Fruit fly (Drosophila melanogaster) whole organism, pupa: Measurements from ENCODE around the gene Sox21b.
A peak's percentile ranks its signal among the peaks of the same experiment; 100 is the strongest.

Experiments
- CG10348 ChIP-seq: fragments of 200-800 bp; sonication (Bioruptor generic); IDR thresholded peaks from 2 replicates; pipeline ENCODE4 v1.3.6; 2022; ENCODE audit warnings: missing biosample characterization, missing genetic modification characterization
- CG12605 ChIP-seq: fragments of 200-800 bp; sonication (Bioruptor generic); IDR thresholded peaks from 2 replicates; pipeline ENCODE4 v1.3.6; 2022; ENCODE audit warnings: missing biosample characterization, missing genetic modification characterization
- CG13204 ChIP-seq: fragments of 200-800 bp; sonication (Bioruptor generic); optimal IDR thresholded peaks from 2 replicates; lab custom pipeline; 2018; ENCODE audit warnings: missing biosample characterization, mild to moderate bottlenecking, missing genetic modification characterization, moderate library complexity
- CG14655 ChIP-seq: fragments of 200-800 bp; sonication (Bioruptor generic); optimal IDR thresholded peaks from 3 replicates; lab custom pipeline; 2017; ENCODE audit warnings: mild to moderate bottlenecking, missing biosample characterization, missing genetic modification reagents, missing genetic modification characterization
- CG15710 ChIP-seq: fragments of 200-800 bp; sonication (Bioruptor generic); optimal IDR thresholded peaks from 2 replicates; lab custom pipeline; 2018; ENCODE audit warnings: missing biosample characterization, mild to moderate bottlenecking, missing genetic modification characterization, moderate library complexity
- CG17806 ChIP-seq: fragments of 200-800 bp; sonication (Bioruptor generic); optimal IDR thresholded peaks from 2 replicates; lab custom pipeline; 2018; ENCODE audit warnings: missing biosample characterization, mild to moderate bottlenecking, missing genetic modification characterization, moderate library complexity
- CG32121 ChIP-seq: fragments of 200-800 bp; sonication (Bioruptor generic); IDR thresholded peaks from 2 replicates; pipeline ENCODE4 v1.3.6; 2022; ENCODE audit warnings: missing biosample characterization, missing genetic modification characterization
- CG34367 ChIP-seq: fragments of 200-800 bp; sonication (Bioruptor generic); optimal IDR thresholded peaks from 2 replicates; lab custom pipeline; 2018; ENCODE audit warnings: missing biosample characterization, mild to moderate bottlenecking, missing genetic modification characterization
- CG4496 ChIP-seq: fragments of 200-800 bp; sonication (Bioruptor generic); IDR thresholded peaks from 3 replicates; pipeline ENCODE4 v1.3.6; 2022; ENCODE audit warnings: missing biosample characterization, missing genetic modification characterization
- CG8159 ChIP-seq: fragments of 200-800 bp; sonication (Bioruptor generic); optimal IDR thresholded peaks from 3 replicates; lab custom pipeline; 2018; ENCODE audit warnings: missing biosample characterization, mild to moderate bottlenecking, missing genetic modification characterization, moderate library complexity
- CG8301 ChIP-seq: fragments of 200-800 bp; sonication (Bioruptor generic); optimal IDR thresholded peaks from 2 replicates; lab custom pipeline; 2018; ENCODE audit warnings: missing biosample characterization, mild to moderate bottlenecking, missing genetic modification characterization
- CG9948 ChIP-seq: fragments of 200-800 bp; sonication (Bioruptor generic); optimal IDR thresholded peaks from 2 replicates; lab custom pipeline; 2018; ENCODE audit warnings: missing biosample characterization, mild to moderate bottlenecking, missing genetic modification characterization, moderate library complexity
- D1 ChIP-seq: fragments of 200-800 bp; sonication (Bioruptor generic); optimal IDR thresholded peaks from 2 replicates; lab custom pipeline; 2018; ENCODE audit warnings: missing biosample characterization, mild to moderate bottlenecking, missing genetic modification characterization, moderate library complexity
- EcR ChIP-seq: fragments of 200-800 bp; sonication (Bioruptor generic); optimal IDR thresholded peaks from 3 replicates; lab custom pipeline; 2019; ENCODE audit warnings: missing biosample characterization, missing genetic modification characterization, mild to moderate bottlenecking, moderate library complexity, missing genetic modification reagents
- Ets98B ChIP-seq: fragments of 200-800 bp; sonication (Bioruptor generic); IDR thresholded peaks from 2 replicates; pipeline ENCODE4 v1.3.6; 2022; ENCODE audit warnings: missing biosample characterization, missing genetic modification characterization
- Pif1A ChIP-seq: fragments of 200-800 bp; sonication (Bioruptor generic); optimal IDR thresholded peaks from 3 replicates; lab custom pipeline; 2016; ENCODE audit warnings: missing biosample characterization, missing genetic modification characterization
- Pif1B ChIP-seq: fragments of 200-800 bp; sonication (Bioruptor generic); optimal IDR thresholded peaks from 3 replicates; lab custom pipeline; 2016; ENCODE audit warnings: missing biosample characterization, missing genetic modification characterization
- Snoo ChIP-seq: fragments of 200-800 bp; sonication (Bioruptor generic); optimal IDR thresholded peaks from 3 replicates; lab custom pipeline; 2017; ENCODE audit warnings: missing biosample characterization, mild to moderate bottlenecking, missing genetic modification characterization, inconsistent platforms
- fd96Ca ChIP-seq: fragments of 200-800 bp; sonication (Bioruptor generic); IDR thresholded peaks from 3 replicates; pipeline ENCODE4 v1.3.6; 2022; ENCODE audit warnings: missing biosample characterization, missing genetic modification characterization
- gl ChIP-seq: fragments of 200-800 bp; sonication (Bioruptor generic); optimal IDR thresholded peaks from 2 replicates; lab custom pipeline; 2018; ENCODE audit warnings: missing biosample characterization, mild to moderate bottlenecking, missing genetic modification characterization
- rn ChIP-seq: fragments of 200-800 bp; sonication (Bioruptor generic); IDR thresholded peaks from 2 replicates; pipeline ENCODE4 v1.3.6; 2022; ENCODE audit warnings: missing biosample characterization, missing genetic modification characterization

Sox21b gene

DNA sequence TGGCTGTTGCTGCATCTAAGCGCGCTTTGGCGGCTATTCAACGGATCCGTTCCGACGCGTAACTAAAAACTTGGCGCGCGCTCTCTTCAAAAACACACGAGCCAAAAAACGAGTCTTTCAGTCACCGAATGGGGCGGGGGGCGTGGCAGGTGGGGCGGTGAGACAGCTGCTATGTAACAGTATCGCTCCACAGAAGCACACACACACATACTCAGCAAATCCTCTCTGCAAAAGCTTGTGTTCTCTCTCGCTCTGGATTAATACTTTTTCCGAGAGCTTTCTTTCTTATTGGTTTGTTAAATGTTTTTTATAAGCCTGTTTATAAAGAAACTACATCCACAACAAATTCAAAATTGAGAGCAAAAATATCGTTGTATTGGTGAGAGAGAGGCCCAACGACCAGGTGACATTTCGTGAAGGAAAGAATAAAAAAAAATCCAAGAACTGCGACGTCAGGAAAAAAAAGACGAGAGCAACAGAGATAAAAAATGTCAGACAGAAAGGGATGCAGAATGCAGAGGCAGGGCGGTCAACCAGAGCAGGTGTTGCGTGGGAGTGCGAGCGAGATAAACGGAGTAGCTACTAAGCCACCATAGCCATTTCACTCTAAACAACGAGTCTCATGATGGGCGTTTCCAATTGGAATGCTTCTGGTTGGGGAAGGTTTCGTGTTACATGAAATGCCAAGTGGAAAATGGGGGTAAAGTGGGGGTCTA is at the start of gene Sox21b:
Gene Sox21b, minus strand, starts transcription at position 51 of the 716 bp plus-strand sequence.
- TF ChIP-seq CG9948 (peak; percentile 40), CG13204 (GFP tag; lab: Kevin White, UChicago) (peak; percentile 43), Ets98B (GFP tag; lab: Robert Waterston, UW) (no peak), Snoo (peak; percentile 63), CG10348 (GFP tag; lab: Robert Waterston, UW) (no peak), CG17806 (no peak), Pif1A (GFP tag; lab: Kevin White, UChicago) (peak; percentile 61), D1 (tag; lab: Kevin White, UChicago) (peak; percentile 60), CG15710 (tag; lab: Kevin White, UChicago) (peak; percentile 64), CG32121 (GFP tag; lab: Robert Waterston, UW) (no peak; the same call in 1 of the 2 replicates), fd96Ca (GFP tag; lab: Robert Waterston, UW) (peak; percentile 66; the same call in 2 of the 3 replicates), rn (GFP tag; lab: Robert Waterston, UW) (peak; percentile 75), gl (tag; lab: Kevin White, UChicago) (peak; percentile 60), CG4496 (GFP tag; lab: Robert Waterston, UW) (peak; percentile 81; the same call in 2 of the 3 replicates), CG14655 (GFP tag; lab: Kevin White, UChicago) (peak; percentile 38), CG34367 (tag; lab: Kevin White, UChicago) (peak; percentile 61), EcR (GFP tag; lab: Kevin White, UChicago) (no peak), CG12605 (GFP tag; lab: Robert Waterston, UW) (peak; percentile 64), Pif1B (GFP tag; lab: Kevin White, UChicago) (peak; percentile 10), CG8159 (tag; lab: Kevin White, UChicago) (peak; percentile 64), CG8301 (no peak)

dm6 chr3L:14178520-14178919 is 47.4 kb upstream of the Sox21b start, which contains the start of gene D:
Gene D, minus strand, starts transcription at chr3L:14178620.
- no peak for TF ChIP-seq CG9948
- no peak for TF ChIP-seq D1 (tag; lab: Kevin White, UChicago)
- TF ChIP-seq gl (tag; lab: Kevin White, UChicago), result no peak
- no peak for TF ChIP-seq CG32121 (GFP tag; lab: Robert Waterston, UW)
- TF ChIP-seq EcR (GFP tag; lab: Kevin White, UChicago), result no peak
- TF ChIP-seq Pif1B (GFP tag; lab: Kevin White, UChicago), result no peak
- no peak for TF ChIP-seq fd96Ca (GFP tag; lab: Robert Waterston, UW)
- TF ChIP-seq CG8159 (tag; lab: Kevin White, UChicago), result no peak

dm6 chr3L:14177476-14178179 is 46.5 kb upstream of the Sox21b start:
- TF ChIP-seq D1 (tag; lab: Kevin White, UChicago) (no peak), CG8159 (tag; lab: Kevin White, UChicago) (no peak), fd96Ca (GFP tag; lab: Robert Waterston, UW) (0 out of 3 replicates have a peak, but pooled peaks have one; percentile 4), CG15710 (tag; lab: Kevin White, UChicago) (no peak), CG8301 (no peak), Pif1B (GFP tag; lab: Kevin White, UChicago) (no peak), CG32121 (GFP tag; lab: Robert Waterston, UW) (no peak), CG12605 (GFP tag; lab: Robert Waterston, UW) (0 out of 2 replicates have a peak, but pooled peaks have one; percentile 6), Ets98B (GFP tag; lab: Robert Waterston, UW) (no peak), CG4496 (GFP tag; lab: Robert Waterston, UW) (no peak), Pif1A (GFP tag; lab: Kevin White, UChicago) (no peak), CG34367 (tag; lab: Kevin White, UChicago) (no peak), CG9948 (no peak), gl (tag; lab: Kevin White, UChicago) (peak; percentile 14), rn (GFP tag; lab: Robert Waterston, UW) (no peak), CG13204 (GFP tag; lab: Kevin White, UChicago) (no peak), CG10348 (GFP tag; lab: Robert Waterston, UW) (no peak), CG14655 (GFP tag; lab: Kevin White, UChicago) (no peak), CG17806 (no peak), Snoo (peak; percentile 5), EcR (GFP tag; lab: Kevin White, UChicago) (no peak)

dm6 chr3L:14174197-14174596 is 43.1 kb upstream of the Sox21b start:
- TF ChIP-seq rn (GFP tag; lab: Robert Waterston, UW) (no peak), Snoo (no peak), gl (tag; lab: Kevin White, UChicago) (no peak), D1 (tag; lab: Kevin White, UChicago) (no peak), Ets98B (GFP tag; lab: Robert Waterston, UW) (no peak), Pif1A (GFP tag; lab: Kevin White, UChicago) (no peak), CG32121 (GFP tag; lab: Robert Waterston, UW) (no peak), CG8159 (tag; lab: Kevin White, UChicago) (no peak), CG9948 (no peak), CG8301 (no peak), EcR (GFP tag; lab: Kevin White, UChicago) (no peak), Pif1B (GFP tag; lab: Kevin White, UChicago) (no peak), CG13204 (GFP tag; lab: Kevin White, UChicago) (no peak), CG14655 (GFP tag; lab: Kevin White, UChicago) (no peak), CG10348 (GFP tag; lab: Robert Waterston, UW) (no peak), CG17806 (no peak)
